Worm (Caenorhabditis elegans): ENCODE measurements around the gene spp-27.

ce11 chrV:6602556-6603062, 45.7 kb upstream of the spp-27 start, which contains the start of gene ZK1055.6:
- TF ChIP-seq zip-4 (GFP tag; optimal IDR thresholded peaks at IDR 0.05) (no peak), skn-1 (tag; optimal IDR thresholded peaks at IDR 0.05) (no peak), ama-1 (optimal IDR thresholded peaks at IDR 0.05) (no peak)

Measured in whole organism, L1 larva.